Worm (Caenorhabditis elegans) whole organism, early embryonic: ENCODE data around the gene sars-2.

Experiments
- ama-1 ChIP-seq: fragments of 150-350 bp; optimal IDR thresholded peaks from 2 replicates; lab custom pipeline; 2014
- sea-1 ChIP-seq: fragments of 200-800 bp; sonication (Bioruptor generic); conservative IDR thresholded peaks from 2 replicates; pipeline ENCODE4 v1.3.6; 2022; ENCODE audit warnings: missing genetic modification characterization, missing compliant biosample characterization
- tbx-37 ChIP-seq: fragments of 200-800 bp; sonication (Bioruptor generic); conservative IDR thresholded peaks from 2 replicates; pipeline ENCODE4 v1.3.6; 2022; ENCODE audit warnings: missing genetic modification reagents, missing genetic modification characterization, missing compliant biosample characterization

DNA sequence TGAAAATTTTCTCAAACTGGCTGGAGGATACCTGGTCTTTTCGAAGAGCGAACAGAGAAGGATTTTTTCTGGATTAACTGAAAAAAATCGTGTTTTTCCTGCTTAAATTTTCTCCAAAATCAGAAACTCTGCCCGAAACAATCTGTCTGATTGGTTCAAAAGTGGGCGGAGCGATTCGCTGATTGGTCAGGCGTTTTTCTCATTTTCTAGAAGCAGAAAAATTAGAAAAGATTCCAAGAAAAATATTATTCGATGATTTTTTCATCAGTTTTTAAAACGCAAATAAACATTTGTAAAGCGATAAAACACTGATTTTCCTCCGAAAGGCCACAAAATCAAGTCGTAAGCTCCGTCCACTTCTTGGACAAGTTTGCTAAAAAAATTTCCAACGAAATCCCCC lies 41.5 kb downstream of the sars-2 start:
- TF ChIP-seq tbx-37 (GFP tag; lab: Robert Waterston, UW) (no peak), ama-1 (lab: Kevin White, UChicago) (no peak), sea-1 (GFP tag; lab: Robert Waterston, UW) (no peak)
